Fruit fly (Drosophila melanogaster): ENCODE measurements around the gene CG9961.

CG9961 gene

dm6 chr2L:2752460-2753411, 8.0 kb upstream of the CG9961 start, which contains the start of gene Pgk (continued):
- TF ChIP-seq topi (GFP tag; optimal IDR thresholded peaks at IDR 0.05): peak; percentile 72
- peak; percentile 38 for TF ChIP-seq lz (GFP tag; optimal IDR thresholded peaks at IDR 0.05)
- TF ChIP-seq CG6808 (GFP tag; optimal IDR thresholded peaks at IDR 0.05): peak; percentile 50
- TF ChIP-seq CG8119 (GFP tag; IDR thresholded peaks at IDR 0.05): no peak
- TF ChIP-seq CG6276 (GFP tag; optimal IDR thresholded peaks at IDR 0.05): peak; percentile 75
- peak; percentile 40 for TF ChIP-seq cyc (GFP tag; optimal IDR thresholded peaks at IDR 0.05)
- TF ChIP-seq eg (GFP tag; IDR thresholded peaks at IDR 0.05): no peak
- TF ChIP-seq svp (GFP tag): peak; percentile 92
- TF ChIP-seq Sox15 (GFP tag; optimal IDR thresholded peaks at IDR 0.05): no peak
- TF ChIP-seq Gug (GFP tag; IDR thresholded peaks at IDR 0.05): no peak
- peak; percentile 49 for TF ChIP-seq Hr39 (GFP tag; optimal IDR thresholded peaks at IDR 0.05)
- peak; percentile 72 for TF ChIP-seq Met (GFP tag; optimal IDR thresholded peaks at IDR 0.05)
- peak; percentile 58 for TF ChIP-seq fkh (GFP tag; optimal IDR thresholded peaks at IDR 0.05)
- peak; percentile 24 for TF ChIP-seq Ets96B (tag; optimal IDR thresholded peaks at IDR 0.05)
- TF ChIP-seq CG34406 (GFP tag; optimal IDR thresholded peaks at IDR 0.05): peak; percentile 29
- TF ChIP-seq CG8632 (GFP tag; optimal IDR thresholded peaks at IDR 0.05): peak; percentile 47
- peak; percentile 46 for TF ChIP-seq dac (GFP tag; optimal IDR thresholded peaks at IDR 0.05)
- peak; percentile 7 for TF ChIP-seq fd59A (GFP tag; optimal IDR thresholded peaks at IDR 0.05)
- TF ChIP-seq fd85E (GFP tag; optimal IDR thresholded peaks at IDR 0.05): peak; percentile 66
- TF ChIP-seq CG16779 (tag; optimal IDR thresholded peaks at IDR 0.05): peak; percentile 69
- TF ChIP-seq CG11902 (GFP tag; optimal IDR thresholded peaks at IDR 0.05): no peak
- TF ChIP-seq vri (GFP tag; optimal IDR thresholded peaks at IDR 0.05): peak; percentile 85
- TF ChIP-seq OdsH (GFP tag; optimal IDR thresholded peaks at IDR 0.05): no peak
- peak; percentile 82 for TF ChIP-seq Lpt (GFP tag; optimal IDR thresholded peaks at IDR 0.05)
- peak; percentile 12 for TF ChIP-seq CG4318 (GFP tag; optimal IDR thresholded peaks at IDR 0.05)
- TF ChIP-seq Blimp-1 (GFP tag; optimal IDR thresholded peaks at IDR 0.05): no peak
- TF ChIP-seq CG6854 (GFP tag; optimal IDR thresholded peaks at IDR 0.05): peak; percentile 93
- TF ChIP-seq CG3919 (GFP tag; optimal IDR thresholded peaks at IDR 0.05): peak; percentile 32
- peak; percentile 74 for TF ChIP-seq esn (GFP tag; optimal IDR thresholded peaks at IDR 0.05)
- peak; percentile 34 for TF ChIP-seq dsx (GFP tag; optimal IDR thresholded peaks at IDR 0.05; ENCODE audit: poor library complexity, severe bottlenecking)
- TF ChIP-seq Hr4 (GFP tag; optimal IDR thresholded peaks at IDR 0.05): peak; percentile 55

dm6 chr2L:2751904-2752459, 7.2 kb upstream of the CG9961 start, which contains the start of gene Bacc:
Gene Bacc (plus strand): TSS chr2L:2752445.
- peak; percentile 99 for TF ChIP-seq Met (GFP tag; optimal IDR thresholded peaks at IDR 0.05)
- TF ChIP-seq dac (GFP tag; optimal IDR thresholded peaks at IDR 0.05): peak; percentile 97
- peak; percentile 98 for TF ChIP-seq Sox102F (GFP tag; optimal IDR thresholded peaks at IDR 0.05)
- peak; percentile 99 for TF ChIP-seq CG32006 (GFP tag; optimal IDR thresholded peaks at IDR 0.05)
- TF ChIP-seq esn (GFP tag; optimal IDR thresholded peaks at IDR 0.05): peak; percentile 99
- peak; percentile 91 for TF ChIP-seq dsx (GFP tag; optimal IDR thresholded peaks at IDR 0.05; ENCODE audit: poor library complexity, severe bottlenecking)
- TF ChIP-seq net (GFP tag; optimal IDR thresholded peaks at IDR 0.05): peak; percentile 98
- peak; percentile 93 for TF ChIP-seq Eip93F (GFP tag; optimal IDR thresholded peaks at IDR 0.05)
- TF ChIP-seq OdsH (GFP tag; optimal IDR thresholded peaks at IDR 0.05): peak; percentile 98
- TF ChIP-seq CG9139 (GFP tag; optimal IDR thresholded peaks at IDR 0.05): peak; percentile 94
- TF ChIP-seq CG10631 (GFP tag; optimal IDR thresholded peaks at IDR 0.05): peak; percentile 97
- TF ChIP-seq eg (GFP tag; IDR thresholded peaks at IDR 0.05): no peak
- TF ChIP-seq Lpt (GFP tag; optimal IDR thresholded peaks at IDR 0.05): peak; percentile 93
- TF ChIP-seq Blimp-1 (GFP tag; optimal IDR thresholded peaks at IDR 0.05): peak; percentile 93
- no peak for TF ChIP-seq Gug (GFP tag; IDR thresholded peaks at IDR 0.05)
- peak; percentile 97 for TF ChIP-seq CG31627 (GFP tag; optimal IDR thresholded peaks at IDR 0.05)
- TF ChIP-seq fd59A (GFP tag; optimal IDR thresholded peaks at IDR 0.05): peak; percentile 99
- TF ChIP-seq fd85E (GFP tag; optimal IDR thresholded peaks at IDR 0.05): peak; percentile 96
- TF ChIP-seq ss (GFP tag; optimal IDR thresholded peaks at IDR 0.05): peak; percentile 97 to 99
- TF ChIP-seq Sox15 (GFP tag; optimal IDR thresholded peaks at IDR 0.05): peak; percentile 96
- peak; percentile 96 for TF ChIP-seq CG11902 (GFP tag; optimal IDR thresholded peaks at IDR 0.05)
- TF ChIP-seq CG11294 (GFP tag; IDR thresholded peaks at IDR 0.05): no peak
- TF ChIP-seq CG10669 (GFP tag; optimal IDR thresholded peaks at IDR 0.05): peak; percentile 97
- no peak for TF ChIP-seq CG6163 (GFP tag; IDR thresholded peaks at IDR 0.05)
- TF ChIP-seq Eip75B (GFP tag; optimal IDR thresholded peaks at IDR 0.05): peak; percentile 99
- TF ChIP-seq Smox (GFP tag; optimal IDR thresholded peaks at IDR 0.05): peak; percentile 98
- TF ChIP-seq CG6792 (GFP tag; optimal IDR thresholded peaks at IDR 0.05): peak; percentile 98
- TF ChIP-seq CG16779 (tag; optimal IDR thresholded peaks at IDR 0.05): peak; percentile 97
- TF ChIP-seq CG3919 (GFP tag; optimal IDR thresholded peaks at IDR 0.05): peak; percentile 98
- TF ChIP-seq Hr39 (GFP tag; optimal IDR thresholded peaks at IDR 0.05): peak; percentile 98

Measured in whole organism, prepupa.